Worm (Caenorhabditis elegans) whole organism, L1 larva: ENCODE data around the gene T06A1.1.

Experiments used
- C16A3.4 ChIP-seq: fragments of 150-350 bp; optimal IDR thresholded peaks from 2 replicates; lab custom pipeline; 2014; ENCODE audit warnings: missing biosample characterization, missing genetic modification characterization
- C34B4.2 ChIP-seq: sonication (generic microtip); optimal IDR thresholded peaks from 2 replicates; lab custom pipeline; 2017; ENCODE audit warnings: mild to moderate bottlenecking, missing genetic modification characterization, missing compliant biosample characterization
- F16B12.6 ChIP-seq: fragments of 150-350 bp; optimal IDR thresholded peaks from 2 replicates; lab custom pipeline; 2014; ENCODE audit warnings: missing biosample characterization, missing genetic modification characterization
- ama-1 ChIP-seq: fragments of 150-350 bp; optimal IDR thresholded peaks from 2 replicates; lab custom pipeline; 2014
- blmp-1 ChIP-seq: fragments of 150-350 bp; optimal IDR thresholded peaks from 2 replicates; lab custom pipeline; 2014; ENCODE audit warnings: missing biosample characterization, missing genetic modification characterization
- ceh-82 ChIP-seq, 3 experiments: fragments of 150-350 bp in 1 of 3; sonication (generic microtip) in 2 of 3; optimal IDR thresholded peaks; 2 replicates each; lab custom pipeline; 2014 to 2017; ENCODE audit warnings: missing biosample characterization in 3 of 3, missing genetic modification characterization in 3 of 3
- dpl-1 ChIP-seq, 3 experiments: fragments of 150-350 bp in 2 of 3; sonication (generic microtip) in 1 of 3; optimal IDR thresholded peaks; 2 replicates each; lab custom pipeline; 2014 to 2017; ENCODE audit warnings: missing biosample characterization in 3 of 3, missing genetic modification characterization in 3 of 3, missing genetic modification reagents in 3 of 3
- dsc-1 ChIP-seq: sonication (generic microtip); optimal IDR thresholded peaks from 2 replicates; lab custom pipeline; 2016; ENCODE audit warnings: mild to moderate bottlenecking, missing genetic modification characterization, missing compliant biosample characterization
- efl-1 ChIP-seq, 4 experiments: fragments of 150-350 bp; optimal IDR thresholded peaks in 3 of 4; peaks in 1 of 4; 1 replicate in 1 of 4; 2 replicates in 3 of 4; lab custom pipeline; 2014; ENCODE audit warnings: missing biosample characterization in 2 of 4, missing genetic modification characterization in 2 of 4, missing genetic modification reagents in 2 of 4
- elt-3 ChIP-seq, 6 experiments: fragments of 150-350 bp in 1 of 6; sonication (generic microtip); optimal IDR thresholded peaks; 2 replicates each; lab custom pipeline; 2017 to 2018; ENCODE audit warnings: missing biosample characterization in 6 of 6, missing genetic modification characterization in 6 of 6, inconsistent platforms in 1 of 6
- fkh-4 ChIP-seq: sonication (generic microtip); optimal IDR thresholded peaks from 2 replicates; lab custom pipeline; 2016; ENCODE audit warnings: missing compliant biosample characterization, missing genetic modification characterization, borderline replicate concordance
- fkh-8 ChIP-seq: sonication (generic microtip); optimal IDR thresholded peaks from 2 replicates; lab custom pipeline; 2016; ENCODE audit warnings: mild to moderate bottlenecking, missing genetic modification characterization, missing compliant biosample characterization
- grh-1 ChIP-seq: fragments of 200-800 bp; sonication (Bioruptor generic); IDR thresholded peaks from 2 replicates; pipeline ENCODE4 v1.3.6; 2022; ENCODE audit warnings: missing genetic modification reagents, missing genetic modification characterization, missing compliant biosample characterization
- hlh-17 ChIP-seq: fragments of 200-800 bp; sonication (Bioruptor generic); optimal IDR thresholded peaks from 2 replicates; lab custom pipeline; 2018; ENCODE audit warnings: missing genetic modification characterization, mild to moderate bottlenecking, missing compliant biosample characterization, moderate library complexity, borderline replicate concordance
- hlh-4 ChIP-seq: sonication (generic microtip); optimal IDR thresholded peaks from 2 replicates; lab custom pipeline; 2016; ENCODE audit warnings: mild to moderate bottlenecking, missing genetic modification characterization, missing compliant biosample characterization
- irx-1 ChIP-seq: sonication (generic microtip); optimal IDR thresholded peaks from 2 replicates; lab custom pipeline; 2016; ENCODE audit warnings: missing genetic modification characterization, missing compliant biosample characterization
- lin-14 ChIP-seq: fragments of 200-800 bp; sonication (Bioruptor generic); optimal IDR thresholded peaks from 2 replicates; lab custom pipeline; 2018; ENCODE audit warnings: mild to moderate bottlenecking, missing genetic modification characterization, moderate library complexity, missing compliant biosample characterization
- lsy-2 ChIP-seq, 2 experiments: fragments of 150-350 bp; optimal IDR thresholded peaks; 2 replicates each; lab custom pipeline; 2014; ENCODE audit warnings: missing biosample characterization in 2 of 2, missing genetic modification characterization in 2 of 2
- mab-9 ChIP-seq: fragments of 200-800 bp; sonication (Bioruptor generic); IDR thresholded peaks from 2 replicates; pipeline ENCODE4 v1.3.6; 2022; ENCODE audit warnings: missing genetic modification reagents, missing genetic modification characterization, missing compliant biosample characterization
- mdl-1 ChIP-seq, 2 experiments: fragments of 150-350 bp; optimal IDR thresholded peaks; 2 replicates each; lab custom pipeline; 2014 to 2017; ENCODE audit warnings: missing biosample characterization in 2 of 2, missing genetic modification characterization in 2 of 2, inconsistent platforms in 1 of 2
- mef-2 ChIP-seq: fragments of 150-350 bp; optimal IDR thresholded peaks from 2 replicates; lab custom pipeline; 2014; ENCODE audit warnings: missing biosample characterization, missing genetic modification characterization
- nhr-12 ChIP-seq: sonication (generic microtip); optimal IDR thresholded peaks from 2 replicates; lab custom pipeline; 2017; ENCODE audit warnings: missing biosample characterization, missing genetic modification characterization
- nhr-19 ChIP-seq: fragments of 200-800 bp; sonication (Bioruptor generic); conservative IDR thresholded peaks from 2 replicates; pipeline ENCODE4 v1.3.6; 2022; ENCODE audit warnings: missing genetic modification characterization, missing compliant biosample characterization
- nhr-237 ChIP-seq: fragments of 150-350 bp; optimal IDR thresholded peaks from 2 replicates; lab custom pipeline; 2014; ENCODE audit warnings: missing biosample characterization, missing genetic modification characterization
- nhr-28 ChIP-seq: fragments of 150-350 bp; optimal IDR thresholded peaks from 2 replicates; lab custom pipeline; 2014; ENCODE audit warnings: missing biosample characterization, missing genetic modification characterization
- nhr-47 ChIP-seq: sonication (generic microtip); optimal IDR thresholded peaks from 2 replicates; lab custom pipeline; 2016; ENCODE audit warnings: mild to moderate bottlenecking, missing genetic modification characterization, moderate library complexity, missing compliant biosample characterization
- nhr-71 ChIP-seq: sonication (generic microtip); optimal IDR thresholded peaks from 2 replicates; lab custom pipeline; 2016; ENCODE audit warnings: mild to moderate bottlenecking, missing genetic modification characterization, moderate library complexity, missing compliant biosample characterization
- nhr-84 ChIP-seq: sonication (generic microtip); optimal IDR thresholded peaks from 2 replicates; lab custom pipeline; 2017; ENCODE audit warnings: missing biosample characterization, missing genetic modification characterization
- nhr-85 ChIP-seq: sonication (generic microtip); peaks from one replicate; lab custom pipeline; 2016; ENCODE audit warnings: missing genetic modification characterization, inconsistent platforms, missing compliant biosample characterization
- nhr-90 ChIP-seq: sonication (generic microtip); optimal IDR thresholded peaks from 2 replicates; lab custom pipeline; 2016; ENCODE audit warnings: mild to moderate bottlenecking, missing genetic modification characterization, missing compliant biosample characterization; ENCODE audit not compliant: poor library complexity
- pqm-1 ChIP-seq: sonication (generic microtip); optimal IDR thresholded peaks from 3 replicates; lab custom pipeline; 2017; ENCODE audit warnings: missing biosample characterization, missing genetic modification characterization
- rnt-1 ChIP-seq: sonication (generic microtip); optimal IDR thresholded peaks from 2 replicates; lab custom pipeline; 2016; ENCODE audit warnings: mild to moderate bottlenecking, missing genetic modification characterization, moderate library complexity, missing compliant biosample characterization
- sox-4 ChIP-seq: sonication (generic microtip); optimal IDR thresholded peaks from 2 replicates; lab custom pipeline; 2016; ENCODE audit warnings: missing genetic modification characterization, missing compliant biosample characterization
- tlp-1 ChIP-seq: fragments of 150-350 bp; optimal IDR thresholded peaks from 2 replicates; lab custom pipeline; 2014; ENCODE audit warnings: missing biosample characterization, missing genetic modification characterization
- unc-130 ChIP-seq: fragments of 150-350 bp; optimal IDR thresholded peaks from 2 replicates; lab custom pipeline; 2017; ENCODE audit warnings: missing biosample characterization, missing genetic modification characterization, inconsistent platforms
- unc-86 ChIP-seq: sonication (generic microtip); optimal IDR thresholded peaks from 2 replicates; lab custom pipeline; 2016; ENCODE audit warnings: missing genetic modification characterization, missing compliant biosample characterization
- vab-15 ChIP-seq: sonication (generic microtip); optimal IDR thresholded peaks from 2 replicates; lab custom pipeline; 2017; ENCODE audit warnings: missing genotype, mild to moderate bottlenecking, missing genetic modification characterization, missing compliant biosample characterization
- xbp-1 ChIP-seq: sonication (generic microtip); optimal IDR thresholded peaks from 2 replicates; lab custom pipeline; 2016; ENCODE audit warnings: missing genetic modification characterization, missing compliant biosample characterization
- zip-4 ChIP-seq: fragments of 200-800 bp; sonication (Bioruptor generic); optimal IDR thresholded peaks from 2 replicates; lab custom pipeline; 2018; ENCODE audit warnings: mild to moderate bottlenecking, missing genetic modification characterization, moderate library complexity, missing compliant biosample characterization
- ztf-11 ChIP-seq, 2 experiments: sonication (generic microtip); optimal IDR thresholded peaks; 2 replicates each; lab custom pipeline; 2016 to 2017; ENCODE audit warnings: missing genetic modification characterization in 2 of 2, missing biosample characterization in 1 of 2, missing compliant biosample characterization in 1 of 2
- ztf-4 ChIP-seq: fragments of 150-350 bp; optimal IDR thresholded peaks from 2 replicates; lab custom pipeline; 2014; ENCODE audit warnings: missing biosample characterization, missing genetic modification characterization

T06A1.1 gene

ce11 chrV:1918030-1918559, 7.3 kb downstream of the T06A1.1 start, which contains the start of gene Y32G9A.2 (continued):
- TF ChIP-seq grh-1 (GFP tag; lab: Robert Waterston, UW) = no peak
- TF ChIP-seq ztf-4 = no peak
- TF ChIP-seq nhr-47 (tag; lab: Kevin White, UChicago) = no peak
- no peak for TF ChIP-seq tlp-1 (tag; lab: Kevin White, UChicago)
- TF ChIP-seq ama-1 (lab: Kevin White, UChicago) = no peak
- no peak for TF ChIP-seq nhr-84 (tag; lab: Kevin White, UChicago)
- TF ChIP-seq nhr-237 = no peak
- TF ChIP-seq xbp-1 (tag; lab: Kevin White, UChicago) = peak; percentile 1
- no peak for TF ChIP-seq F16B12.6 (tag; lab: Kevin White, UChicago)

ce11 chrV:1911102-1911501, 14.3 kb downstream of the T06A1.1 start, which contains the start of gene Y32G9A.3:
Gene Y32G9A.3, plus strand, starts transcription at chrV:1911402.
- no peak for TF ChIP-seq hlh-4 (tag; lab: Kevin White, UChicago)
- no peak for TF ChIP-seq dpl-1 (GFP tag; optimal IDR thresholded peaks at IDR 0.05; lab: Kevin White, UChicago)
- no peak for TF ChIP-seq vab-15 (tag; lab: Kevin White, UChicago)
- no peak for TF ChIP-seq zip-4 (GFP tag; lab: Kevin White, UChicago)
- no peak for TF ChIP-seq nhr-90 (tag; lab: Kevin White, UChicago)
- TF ChIP-seq mef-2 = no peak
- TF ChIP-seq elt-3 (tag; optimal IDR thresholded peaks at IDR 0.05; lab: Kevin White, UChicago) = no peak
- TF ChIP-seq nhr-28 (tag; lab: Kevin White, UChicago) = no peak
- no peak for TF ChIP-seq pqm-1 (tag; lab: Kevin White, UChicago)

DNA sequence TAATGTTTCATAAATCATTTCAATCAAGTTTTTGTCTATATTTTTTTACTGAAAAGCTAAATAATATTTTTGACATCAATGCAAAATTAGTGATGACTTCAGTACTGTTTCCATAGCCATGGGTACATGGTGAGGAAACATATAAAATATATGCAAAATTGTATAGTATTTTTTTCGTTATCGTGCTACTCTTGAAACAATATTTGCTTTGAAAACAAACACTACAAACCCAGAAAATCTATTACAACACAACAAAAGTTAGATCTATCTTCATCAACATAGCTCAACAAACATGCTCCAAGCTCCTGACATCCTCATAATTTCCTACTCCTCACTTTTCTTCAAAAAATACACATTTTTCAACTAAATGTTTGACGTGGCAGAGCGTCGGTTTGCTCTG, 16.8 kb downstream of the T06A1.1 start, which contains the start of gene srp-3:
Gene srp-3 (plus strand): TSS at position 301 of the 400 bp plus-strand sequence.
- TF ChIP-seq dsc-1 (tag; lab: Kevin White, UChicago) (no peak), nhr-12 (no peak)

DNA sequence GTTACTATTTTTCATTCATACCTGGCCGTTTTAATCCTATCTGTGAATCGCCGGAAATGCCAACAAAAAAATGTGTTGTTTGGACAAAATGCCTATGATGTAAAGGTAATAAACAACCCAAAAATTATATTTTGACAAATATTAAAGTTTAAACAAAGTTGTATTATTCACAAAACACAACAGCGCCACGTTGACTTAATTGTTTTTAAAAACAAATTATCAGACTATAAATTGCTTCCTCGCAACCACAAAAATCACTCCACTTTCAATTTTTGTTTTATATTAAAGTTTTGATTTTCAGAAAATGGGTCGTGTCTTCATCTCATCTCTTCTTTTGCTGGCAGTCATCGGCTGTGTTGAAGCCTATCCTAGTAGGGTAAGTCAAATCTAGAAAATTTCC, 18.0 kb downstream of the T06A1.1 start, which contains the start of gene Y32G9A.5:
Gene Y32G9A.5 (plus strand): TSS at position 301 of the 400 bp plus-strand sequence.
- TF ChIP-seq irx-1 (tag; lab: Kevin White, UChicago) (no peak), unc-86 (tag; lab: Kevin White, UChicago) (no peak), lin-14 (no peak), sox-4 (tag; lab: Kevin White, UChicago) (no peak)

DNA sequence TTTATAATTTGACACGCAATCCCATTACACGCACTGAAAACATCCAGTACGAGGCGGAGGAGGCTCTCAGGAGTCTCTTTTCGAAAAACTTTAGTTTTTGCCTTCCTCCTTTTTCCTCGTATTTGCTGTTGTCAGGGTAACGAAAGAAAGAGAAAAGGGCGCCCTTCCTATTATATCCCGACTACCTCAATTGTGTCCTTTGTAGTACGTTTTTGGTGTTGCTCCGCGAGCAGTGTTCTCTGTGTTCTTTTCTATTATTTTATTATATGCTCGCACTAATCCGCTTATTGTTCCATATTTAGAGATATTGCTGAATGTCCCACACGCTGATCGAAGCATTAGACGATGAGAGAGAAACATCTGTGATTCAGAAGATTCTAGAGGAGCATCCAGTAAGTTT, 29.9 kb downstream of the T06A1.1 start, which contains the start of gene nphp-2:
Gene nphp-2 (plus strand): TSS at position 301 of the 400 bp plus-strand sequence.
- TF ChIP-seq fkh-8 (peak; percentile 48), hlh-17 (no peak)
- TF ChIP-seq, all 84 proteins: peak for 1

- TF ChIP-seq nhr-71 (peak; percentile 36), nhr-19 (no peak), lsy-2 (tag; optimal IDR thresholded peaks at IDR 0.05; lab: Kevin White, UChicago) (peak; percentile 37 to 93), F16B12.6 (tag; lab: Kevin White, UChicago) (peak; percentile 81), nhr-237 (no peak), mdl-1 (tag; optimal IDR thresholded peaks at IDR 0.05; lab: Kevin White, UChicago) (no peak), mab-9 (no peak), C34B4.2 (tag; lab: Kevin White, UChicago) (no peak), ztf-11 (tag; optimal IDR thresholded peaks at IDR 0.05; lab: Kevin White, UChicago) (no peak), grh-1 (GFP tag; lab: Robert Waterston, UW) (peak; percentile 61; the same call in 1 of the 2 replicates), efl-1 (optimal IDR thresholded peaks at IDR 0.05; lab: Kevin White, UChicago) (peak; percentile 74 to 85), efl-1 (GFP tag; optimal IDR thresholded peaks at IDR 0.05 in 1 of 2; lab: Kevin White, UChicago) (peak; percentile 88 to 98), nhr-85 (tag; lab: Kevin White, UChicago) (peak; percentile 76), ceh-82 (tag; optimal IDR thresholded peaks at IDR 0.05; lab: Kevin White, UChicago) (peak in 1 of 3 experiments; percentile 13), fkh-4 (tag; lab: Kevin White, UChicago) (no peak), blmp-1 (tag; lab: Kevin White, UChicago) (peak; percentile 98), C16A3.4 (peak; percentile 18), unc-130 (tag; lab: Kevin White, UChicago) (no peak), rnt-1 (tag; lab: Kevin White, UChicago) (no peak)
These were observed 32.7 kb downstream of the T06A1.1 start, which contains the start of gene zig-11 for ce11 chrV:1892567-1893277. Gene zig-11, minus strand, starts transcription at chrV:1892939.
